Worm (Caenorhabditis elegans) whole organism, late embryonic: Measurements from ENCODE around the gene fbxc-26.
"Not testable (repeated sequence)": the region's sequence is repeated elsewhere in the genome, so short reads cannot be mapped to it uniquely, and the experiment has no call there.

Source experiments
- ahr-1 ChIP-seq: sonication (generic microtip); optimal IDR thresholded peaks from 2 replicates; lab custom pipeline; 2016; ENCODE audit warnings: missing genetic modification characterization, missing compliant biosample characterization
- dve-1 ChIP-seq: sonication (generic microtip); optimal IDR thresholded peaks from 2 replicates; lab custom pipeline; 2017; ENCODE audit warnings: antibody characterized with exemption, mild to moderate bottlenecking, missing genetic modification characterization, missing compliant biosample characterization
- hlh-6 ChIP-seq: sonication (generic microtip); optimal IDR thresholded peaks from 2 replicates; lab custom pipeline; 2016; ENCODE audit warnings: missing genotype, missing genetic modification characterization, missing compliant biosample characterization
- nfya-1 ChIP-seq: sonication (generic microtip); optimal IDR thresholded peaks from 2 replicates; lab custom pipeline; 2017; ENCODE audit warnings: missing genetic modification characterization, mild to moderate bottlenecking, missing compliant biosample characterization, antibody characterized with exemption, moderate library complexity
- pax-1 ChIP-seq: fragments of 150-350 bp; optimal IDR thresholded peaks from 2 replicates; lab custom pipeline; 2014; ENCODE audit warnings: missing biosample characterization, missing genetic modification characterization
- sox-2 ChIP-seq: fragments of 200-800 bp; sonication (Bioruptor generic); IDR thresholded peaks from 2 replicates; pipeline ENCODE4 v1.3.6; 2022; ENCODE audit warnings: missing genetic modification reagents, missing genetic modification characterization, missing compliant biosample characterization
- unc-3 ChIP-seq, 2 experiments: fragments of 200-800 bp in 1 of 2; sonication (Bioruptor generic) in 1 of 2; sonication (generic microtip) in 1 of 2; conservative IDR thresholded peaks in 1 of 2; optimal IDR thresholded peaks in 1 of 2; 2 replicates each; pipeline versions ENCODE4 v1.3.6 to Lab custom; 2016 to 2022; ENCODE audit warnings: missing compliant biosample characterization in 2 of 2, missing genetic modification characterization in 2 of 2, missing genetic modification reagents in 1 of 2

DNA sequence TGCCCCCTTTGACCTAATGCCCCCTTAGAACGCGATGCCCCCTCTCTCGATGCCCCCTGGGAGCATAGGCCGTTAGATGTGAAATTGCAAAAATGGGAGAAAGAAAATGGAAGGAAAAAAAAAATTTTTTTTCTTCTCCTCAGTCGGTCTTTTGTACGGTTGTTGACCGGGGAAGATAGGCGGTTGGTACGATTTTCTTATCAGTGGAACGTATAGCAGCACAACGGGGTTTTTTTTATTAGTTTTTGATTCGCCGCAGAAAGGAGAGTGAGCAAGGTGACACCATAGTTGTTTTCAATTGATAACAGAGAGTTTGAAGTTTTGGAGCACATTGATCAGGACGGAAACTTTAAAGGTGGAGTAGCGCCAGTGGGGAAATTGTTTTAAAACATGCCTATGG lies 34.7 kb downstream of the fbxc-26 start:
- not testable (repeated sequence) for TF ChIP-seq ahr-1 (tag; lab: Kevin White, UChicago); dve-1 (tag; lab: Kevin White, UChicago); hlh-6; pax-1 (tag; lab: Kevin White, UChicago); nfya-1 (tag; lab: Kevin White, UChicago); unc-3 (GFP tag; conservative IDR thresholded peaks at IDR 0.05; lab: Robert Waterston, UW); unc-3 (tag; optimal IDR thresholded peaks at IDR 0.05; lab: Kevin White, UChicago); sox-2
